Worm (Caenorhabditis elegans): ENCODE data around the gene C07C7.3.

Gene C07C7.3

DNA sequence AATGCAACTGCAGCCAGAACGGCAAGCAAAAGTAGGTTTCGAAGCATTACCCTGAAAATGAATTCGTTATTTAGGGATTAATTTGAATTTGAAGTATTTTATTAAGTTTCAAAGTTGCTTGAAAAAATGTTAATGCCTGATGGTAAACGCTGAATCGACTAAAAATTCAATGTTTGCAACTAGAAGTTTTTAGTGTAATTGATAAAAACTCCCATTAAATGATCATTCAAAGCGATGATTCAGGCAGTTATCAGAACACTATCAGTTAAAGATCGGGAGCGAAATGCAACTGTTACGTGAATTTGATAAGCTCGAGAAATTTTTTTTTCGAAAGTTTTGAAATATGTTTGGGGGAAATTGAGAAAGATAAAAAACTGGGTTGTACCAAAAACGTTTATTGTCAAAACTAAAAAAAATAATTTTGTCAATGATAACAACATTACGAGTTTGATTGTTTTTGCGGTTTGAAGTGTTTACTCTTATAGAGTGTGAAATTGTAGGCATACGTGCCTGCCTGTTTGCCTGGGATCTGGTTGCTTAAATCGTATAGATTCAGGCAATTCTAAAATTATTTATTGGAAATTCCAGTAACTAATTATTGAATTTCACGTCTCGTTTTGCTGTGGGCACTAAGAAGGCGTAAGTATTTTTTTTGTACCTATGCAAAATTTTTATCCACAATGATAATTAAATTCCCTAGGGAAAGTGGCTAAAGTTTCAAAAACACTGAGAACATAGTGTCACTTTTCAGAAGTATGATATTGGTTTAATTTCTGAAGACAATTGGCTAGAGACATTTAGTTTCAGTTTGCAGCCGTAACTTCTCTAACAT, 6.7 kb upstream of the C07C7.3 start, which contains the start of gene pcp-3:
TSS of gene pcp-3 (minus strand) at position 51 of the 832 bp plus-strand sequence.
- no peak for TF ChIP-seq mes-4 (tag; optimal IDR thresholded peaks at IDR 0.05)
- TF ChIP-seq nhr-80 (tag; optimal IDR thresholded peaks at IDR 0.05): peak; percentile 55

DNA sequence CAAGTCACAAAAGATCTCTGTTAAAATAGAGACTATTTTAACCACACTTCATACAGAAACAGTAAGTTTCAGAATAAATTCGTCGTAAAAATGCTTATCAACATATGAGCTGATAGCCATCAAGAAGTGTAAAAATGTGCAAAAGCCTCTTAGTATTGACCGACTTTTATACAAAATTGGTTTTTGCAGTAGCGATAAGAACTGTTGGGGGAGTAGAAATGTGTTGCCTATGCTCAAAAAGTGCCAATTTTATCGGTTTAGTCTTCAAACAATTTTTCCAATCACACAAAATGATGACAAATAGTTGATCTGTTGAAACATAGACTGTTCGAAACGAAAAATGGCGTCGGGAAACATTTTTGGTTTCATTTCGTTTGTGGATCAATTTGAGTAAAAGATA, 6.0 kb upstream of the C07C7.3 start:
- TF ChIP-seq cebp-2 (GFP tag; IDR thresholded peaks at IDR 0.05) (no peak), nhr-80 (tag; optimal IDR thresholded peaks at IDR 0.05) (peak; percentile 96)

DNA sequence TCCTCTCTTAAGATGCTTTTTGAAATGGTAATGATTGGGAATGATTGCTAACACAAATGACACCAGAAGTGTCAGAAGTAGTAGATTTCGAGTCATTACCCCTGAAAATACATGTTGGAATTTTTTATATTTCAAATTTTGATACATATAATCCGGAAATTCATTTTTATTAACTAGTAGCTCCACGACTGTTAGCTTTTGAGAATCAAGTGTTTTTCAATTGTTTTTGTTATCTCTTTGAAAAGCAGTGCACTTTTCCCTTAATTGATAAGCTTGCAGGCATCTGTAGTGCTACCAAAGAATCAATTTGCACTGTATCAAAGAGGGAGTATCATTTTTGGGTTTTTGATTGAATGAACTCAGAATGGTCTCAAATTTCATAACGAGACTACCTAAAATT, 824 bp upstream of the C07C7.3 start, which contains the start of gene pcp-2:
TSS of gene pcp-2 (minus strand) at position 101 of the 400 bp plus-strand sequence.
- no peak for TF ChIP-seq ztf-25 (GFP tag; IDR thresholded peaks at IDR 0.05)

DNA sequence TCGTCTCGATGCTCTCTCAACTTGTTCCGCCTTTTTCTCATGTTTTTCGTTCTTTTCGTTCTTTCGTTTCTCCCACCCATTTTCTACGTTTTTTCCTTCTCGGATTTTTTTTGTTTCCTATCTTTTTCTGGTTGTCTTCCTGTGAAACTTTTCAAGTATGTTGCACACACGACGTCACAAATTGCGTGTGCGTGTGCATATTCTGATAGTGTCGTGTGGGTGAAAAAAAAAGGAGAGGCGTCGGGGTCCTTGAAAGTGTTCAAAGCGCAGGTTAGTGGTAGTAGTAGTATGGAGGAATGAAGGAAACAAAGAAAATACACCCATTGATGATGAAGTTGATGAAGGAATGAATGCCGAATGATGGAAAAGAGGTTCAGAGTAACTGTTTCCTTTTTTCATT, 3.9 kb downstream of the C07C7.3 start:
- TF ChIP-seq rcor-1 (GFP tag; IDR thresholded peaks at IDR 0.05) (no peak), ets-4 (GFP tag; optimal IDR thresholded peaks at IDR 0.05) (no peak), ztf-22 (GFP tag; optimal IDR thresholded peaks at IDR 0.05) (no peak), nhr-80 (tag; optimal IDR thresholded peaks at IDR 0.05) (no peak)

DNA sequence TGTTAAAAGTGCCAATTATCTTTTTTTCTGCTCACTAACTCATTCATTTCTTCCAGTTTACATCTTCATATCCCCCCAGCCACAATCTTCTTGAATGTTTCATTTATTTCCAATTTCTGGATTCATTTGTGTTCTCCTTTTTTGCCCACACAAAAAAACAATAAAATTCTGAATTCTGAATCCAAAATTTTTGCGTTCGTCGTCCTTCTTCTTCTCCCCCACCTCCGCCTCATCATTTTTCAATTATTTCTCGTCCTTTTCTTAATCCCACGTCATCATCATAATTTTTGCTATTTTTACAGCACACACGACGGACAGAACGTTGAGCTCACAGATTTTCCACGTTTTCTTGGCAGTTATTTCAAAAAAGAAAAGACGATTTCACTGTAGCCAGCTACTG, 18.7 kb downstream of the C07C7.3 start, which contains the start of gene C07C7.1:
TSS of gene C07C7.1 (plus strand) at position 301 of the 400 bp plus-strand sequence.
- TF ChIP-seq ceh-40 (GFP tag; IDR thresholded peaks at IDR 0.05) (no peak), tlf-1 (GFP tag; optimal IDR thresholded peaks at IDR 0.05) (no peak), chd-7 (tag; optimal IDR thresholded peaks at IDR 0.05) (no peak), lin-26 (GFP tag; IDR thresholded peaks at IDR 0.05) (no peak), akir-1 (GFP tag; optimal IDR thresholded peaks at IDR 0.05) (no peak), him-1 (tag; optimal IDR thresholded peaks at IDR 0.05) (no peak), F39B2.1 (GFP tag; IDR thresholded peaks at IDR 0.05) (no peak), nhr-90 (tag; optimal IDR thresholded peaks at IDR 0.05) (no peak), ceh-27 (GFP tag; optimal IDR thresholded peaks at IDR 0.05) (no peak), F37B4.10 (GFP tag; IDR thresholded peaks at IDR 0.05) (no peak), snpc-4 (GFP tag; optimal IDR thresholded peaks at IDR 0.05) (no peak), snpc-4 (tag; optimal IDR thresholded peaks at IDR 0.05) (no peak), attf-5 (GFP tag; optimal IDR thresholded peaks at IDR 0.05) (no peak), ztf-3 (GFP tag; optimal IDR thresholded peaks at IDR 0.05) (no peak), nfya-1 (tag; optimal IDR thresholded peaks at IDR 0.05; ENCODE audit: borderline replicate concordance, insufficient read depth) (no peak), Y53G8AR.9 (GFP tag; conservative IDR thresholded peaks at IDR 0.05) (no peak), ztf-6 (GFP tag; IDR thresholded peaks at IDR 0.05) (no peak), B0336.3 (GFP tag; IDR thresholded peaks at IDR 0.05) (no peak), snpc-1.3 (tag; optimal IDR thresholded peaks at IDR 0.05; ENCODE audit: insufficient read depth) (no peak), ztf-28 (GFP tag; IDR thresholded peaks at IDR 0.05) (no peak)

DNA sequence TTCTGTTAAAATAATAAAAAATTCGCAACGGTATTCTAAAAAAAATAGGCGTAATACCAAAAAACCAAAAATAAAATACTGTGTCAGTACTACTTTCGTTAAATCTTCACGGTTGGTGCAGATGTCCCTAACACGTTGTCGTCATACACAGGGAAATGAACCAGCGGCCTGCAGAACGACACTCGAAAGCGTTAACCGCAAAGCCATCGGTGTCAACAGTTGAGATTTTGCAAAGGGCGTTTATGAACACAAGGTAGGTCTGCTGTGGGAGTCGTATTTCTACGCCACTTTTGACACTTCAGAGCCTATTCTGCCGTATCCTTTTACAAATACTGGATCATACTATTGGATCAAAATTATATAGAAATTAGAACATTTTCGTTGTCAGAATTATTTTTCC, 25.3 kb downstream of the C07C7.3 start:
- TF ChIP-seq xnd-1 (tag; optimal IDR thresholded peaks at IDR 0.05) (no peak), nhr-80 (tag; optimal IDR thresholded peaks at IDR 0.05) (no peak), ceh-58 (GFP tag; IDR thresholded peaks at IDR 0.05) (no peak), ceh-91 (GFP tag; IDR thresholded peaks at IDR 0.05) (no peak), bed-1 (GFP tag; IDR thresholded peaks at IDR 0.05) (no peak), F37B4.10 (GFP tag; IDR thresholded peaks at IDR 0.05) (no peak), egl-18 (GFP tag; IDR thresholded peaks at IDR 0.05) (no peak), let-607 (tag; optimal IDR thresholded peaks at IDR 0.05) (peak in 1 of 2 experiments; percentile 46), Y79H2A.3 (GFP tag; conservative IDR thresholded peaks at IDR 0.05) (0 out of 2 replicates have a peak, but pooled peaks have one; percentile 27), gei-17 (GFP tag; optimal IDR thresholded peaks at IDR 0.05) (no peak), F22D6.2 (tag; optimal IDR thresholded peaks at IDR 0.05) (peak; percentile 33), F23B12.7 (tag; optimal IDR thresholded peaks at IDR 0.05; ENCODE audit: insufficient read depth) (peak; percentile 89), rpc-1 (optimal IDR thresholded peaks at IDR 0.05) (peak; percentile 90), rpc-1 (tag; optimal IDR thresholded peaks at IDR 0.05) (peak; percentile 89), lin-40 (tag; optimal IDR thresholded peaks at IDR 0.05) (no peak)

Data from whole organism, young adult.